Fruit fly (Drosophila melanogaster) whole organism, embryonic: ENCODE measurements around the gene Exn.

Experiments used
- Antp ChIP-seq: fragments of 200-800 bp; sonication (Bioruptor generic); optimal IDR thresholded peaks from 3 replicates; lab custom pipeline; 2016; ENCODE audit warnings: missing biosample characterization, missing genetic modification characterization
- Blimp-1 ChIP-seq: fragments of 200-800 bp; sonication (Bioruptor generic); optimal IDR thresholded peaks from 3 replicates; lab custom pipeline; 2018; ENCODE audit warnings: missing biosample characterization, missing genetic modification characterization, mild to moderate bottlenecking, moderate library complexity, missing genetic modification reagents
- CG1024 ChIP-seq: fragments of 200-800 bp; sonication (Bioruptor generic); IDR thresholded peaks from 2 replicates; pipeline ENCODE4 v1.3.6; 2022; ENCODE audit warnings: missing biosample characterization, missing genetic modification characterization
- CG10274 ChIP-seq: fragments of 200-800 bp; sonication (Bioruptor generic); optimal IDR thresholded peaks from 3 replicates; lab custom pipeline; 2017; ENCODE audit warnings: missing biosample characterization, mild to moderate bottlenecking, missing genetic modification characterization
- CG10321 ChIP-seq: fragments of 200-800 bp; sonication (Bioruptor generic); IDR thresholded peaks from 2 replicates; pipeline ENCODE4 v1.3.6; 2022; ENCODE audit warnings: missing biosample characterization, missing genetic modification characterization
- CG11093 ChIP-seq: fragments of 200-800 bp; sonication (Bioruptor generic); IDR thresholded peaks from 3 replicates; pipeline ENCODE4 v1.3.6; 2022; ENCODE audit warnings: missing biosample characterization, missing genetic modification characterization
- CG12299 ChIP-seq: fragments of 200-800 bp; sonication (Bioruptor generic); optimal IDR thresholded peaks from 2 replicates; lab custom pipeline; 2018; ENCODE audit warnings: missing biosample characterization, mild to moderate bottlenecking, missing genetic modification characterization
- CG12769 ChIP-seq: fragments of 200-800 bp; sonication (Bioruptor generic); optimal IDR thresholded peaks from 2 replicates; lab custom pipeline; 2019; ENCODE audit warnings: missing biosample characterization, mild to moderate bottlenecking, missing genetic modification characterization, moderate library complexity
- CG13296 ChIP-seq: fragments of 200-800 bp; sonication (Bioruptor generic); optimal IDR thresholded peaks from 3 replicates; lab custom pipeline; 2018; ENCODE audit warnings: missing biosample characterization, mild to moderate bottlenecking, missing genetic modification characterization
- CG15601 ChIP-seq: fragments of 200-800 bp; sonication (Bioruptor generic); optimal IDR thresholded peaks from 3 replicates; lab custom pipeline; 2019; ENCODE audit warnings: missing biosample characterization, mild to moderate bottlenecking, missing genetic modification characterization, moderate library complexity
- CG17612 ChIP-seq: fragments of 200-800 bp; sonication (Bioruptor generic); IDR thresholded peaks from 2 replicates; pipeline ENCODE4 v1.3.6; 2022; ENCODE audit warnings: missing biosample characterization, missing genetic modification characterization
- CG34376 ChIP-seq: fragments of 200-800 bp; sonication (Bioruptor generic); optimal IDR thresholded peaks from 2 replicates; lab custom pipeline; 2018; ENCODE audit warnings: missing biosample characterization, mild to moderate bottlenecking, missing genetic modification characterization
- CG4360 ChIP-seq: fragments of 200-800 bp; sonication (Bioruptor generic); IDR thresholded peaks from 2 replicates; pipeline ENCODE4 v1.3.6; 2022; ENCODE audit warnings: missing biosample characterization, missing genetic modification characterization
- CG4730 ChIP-seq: fragments of 200-800 bp; sonication (Bioruptor generic); IDR thresholded peaks from 2 replicates; pipeline ENCODE4 v1.3.6; 2022; ENCODE audit warnings: missing biosample characterization, missing genetic modification characterization
- CG6254 ChIP-seq: fragments of 200-800 bp; sonication (Bioruptor generic); optimal IDR thresholded peaks from 3 replicates; lab custom pipeline; 2017; ENCODE audit warnings: mild to moderate bottlenecking, missing biosample characterization, missing genetic modification reagents, missing genetic modification characterization
- CG7372 ChIP-seq: fragments of 200-800 bp; sonication (Bioruptor generic); IDR thresholded peaks from 2 replicates; pipeline ENCODE4 v1.3.6; 2022; ENCODE audit warnings: missing biosample characterization, missing genetic modification characterization
- CG7556 ChIP-seq: fragments of 200-800 bp; sonication (Bioruptor generic); optimal IDR thresholded peaks from 2 replicates; lab custom pipeline; 2017; ENCODE audit warnings: missing biosample characterization, mild to moderate bottlenecking, missing genetic modification characterization
- CG9215 ChIP-seq: fragments of 200-800 bp; sonication (Bioruptor generic); IDR thresholded peaks from 2 replicates; pipeline ENCODE4 v1.3.6; 2022; ENCODE audit warnings: missing biosample characterization, missing genetic modification characterization
- CG9876 ChIP-seq: fragments of 200-800 bp; sonication (Bioruptor generic); optimal IDR thresholded peaks from 2 replicates; lab custom pipeline; 2016; ENCODE audit warnings: missing biosample characterization, missing genetic modification characterization
- D ChIP-seq, 2 experiments: fragments of 200-800 bp in 1 of 2; fragments of >200 bp in 1 of 2; sonication (Bioruptor generic) in 1 of 2; optimal IDR thresholded peaks; 2 replicates in 1 of 2; 3 replicates in 1 of 2; lab custom pipeline; 2017; ENCODE audit warnings: mild to moderate bottlenecking in 1 of 2, missing biosample characterization in 1 of 2, missing genetic modification characterization in 1 of 2, missing genetic modification reagents in 1 of 2
- Dad ChIP-seq: fragments of 200-800 bp; sonication (Bioruptor generic); optimal IDR thresholded peaks from 3 replicates; lab custom pipeline; 2016; ENCODE audit warnings: missing biosample characterization, missing genetic modification characterization
- Dref ChIP-seq: fragments of 200-800 bp; sonication (Bioruptor generic); IDR thresholded peaks from 2 replicates; pipeline ENCODE4 v1.3.6; 2022; ENCODE audit warnings: missing biosample characterization, missing genetic modification characterization
- Drgx ChIP-seq: fragments of 200-800 bp; sonication (Bioruptor generic); IDR thresholded peaks from 2 replicates; pipeline ENCODE4 v1.3.6; 2022; ENCODE audit warnings: missing biosample characterization, missing genetic modification characterization
- Fer1 ChIP-seq: fragments of 200-800 bp; sonication (Bioruptor generic); optimal IDR thresholded peaks from 2 replicates; lab custom pipeline; 2017; ENCODE audit warnings: missing biosample characterization, mild to moderate bottlenecking, missing genetic modification characterization
- HHEX ChIP-seq: fragments of 200-800 bp; sonication (Bioruptor generic); optimal IDR thresholded peaks from 3 replicates; lab custom pipeline; 2017; ENCODE audit warnings: missing biosample characterization, mild to moderate bottlenecking, missing genetic modification characterization, missing genetic modification reagents
- Oli ChIP-seq: fragments of 200-800 bp; sonication (Bioruptor generic); optimal IDR thresholded peaks from 2 replicates; lab custom pipeline; 2018; ENCODE audit warnings: missing biosample characterization, mild to moderate bottlenecking, missing genetic modification characterization, moderate library complexity
- Optix ChIP-seq: fragments of 200-800 bp; sonication (Bioruptor generic); IDR thresholded peaks from 3 replicates; pipeline ENCODE4 v1.3.6; 2022; ENCODE audit warnings: missing biosample characterization, missing genetic modification characterization
- Scr ChIP-seq: fragments of 200-800 bp; sonication (Bioruptor generic); IDR thresholded peaks from 2 replicates; pipeline ENCODE4 v1.3.6; 2022; ENCODE audit warnings: missing biosample characterization, missing genetic modification characterization; ENCODE audit not compliant: partially characterized antibody
- Tbp ChIP-seq: fragments of >200 bp; optimal IDR thresholded peaks from 2 replicates; lab custom pipeline; 2018; ENCODE audit warnings: missing biosample characterization, missing genetic modification characterization
- Vsx1 ChIP-seq: fragments of 200-800 bp; sonication (Bioruptor generic); optimal IDR thresholded peaks from 2 replicates; lab custom pipeline; 2017; ENCODE audit warnings: missing biosample characterization, mild to moderate bottlenecking, missing genetic modification characterization, missing genetic modification reagents
- ac ChIP-seq: fragments of 200-800 bp; sonication (Bioruptor generic); optimal IDR thresholded peaks from 3 replicates; lab custom pipeline; 2017; ENCODE audit warnings: missing biosample characterization, mild to moderate bottlenecking, missing genetic modification characterization
- ara ChIP-seq: fragments of 200-800 bp; sonication (Bioruptor generic); IDR thresholded peaks from 2 replicates; pipeline ENCODE4 v1.3.6; 2022; ENCODE audit warnings: missing biosample characterization, missing genetic modification characterization
- croc ChIP-seq: fragments of 200-800 bp; sonication (Bioruptor generic); conservative IDR thresholded peaks from 3 replicates; pipeline ENCODE4 v1.3.6; 2022; ENCODE audit warnings: missing biosample characterization, missing genetic modification characterization
- da ChIP-seq: fragments of 200-800 bp; sonication (Bioruptor generic); optimal IDR thresholded peaks from 2 replicates; lab custom pipeline; 2016; ENCODE audit warnings: missing biosample characterization, missing genetic modification characterization
- emc ChIP-seq: fragments of 200-800 bp; sonication (Bioruptor generic); optimal IDR thresholded peaks from 2 replicates; lab custom pipeline; 2016; ENCODE audit warnings: missing biosample characterization, missing genetic modification characterization
- ems ChIP-seq: fragments of 200-800 bp; sonication (Bioruptor generic); optimal IDR thresholded peaks from 3 replicates; lab custom pipeline; 2016; ENCODE audit warnings: missing biosample characterization, missing genetic modification characterization
- eyg ChIP-seq: fragments of 200-800 bp; sonication (Bioruptor generic); optimal IDR thresholded peaks from 3 replicates; lab custom pipeline; 2016; ENCODE audit warnings: missing biosample characterization, missing genetic modification characterization
- fd102C ChIP-seq: fragments of 200-800 bp; sonication (Bioruptor generic); optimal IDR thresholded peaks from 2 replicates; lab custom pipeline; 2018; ENCODE audit warnings: missing biosample characterization, mild to moderate bottlenecking, missing genetic modification characterization, moderate library complexity
- gcm2 ChIP-seq: fragments of 200-800 bp; sonication (Bioruptor generic); optimal IDR thresholded peaks from 2 replicates; lab custom pipeline; 2016; ENCODE audit warnings: missing biosample characterization, missing genetic modification characterization
- grau ChIP-seq: fragments of 200-800 bp; optimal IDR thresholded peaks from 3 replicates; lab custom pipeline; 2019; ENCODE audit warnings: missing biosample characterization, mild to moderate bottlenecking, missing genetic modification characterization, moderate library complexity
- h ChIP-seq: fragments of >200 bp; optimal IDR thresholded peaks from 2 replicates; lab custom pipeline; 2017
- knrl ChIP-seq: fragments of 200-800 bp; sonication (Bioruptor generic); IDR thresholded peaks from 3 replicates; pipeline ENCODE4 v1.3.6; 2022; ENCODE audit warnings: missing biosample characterization, missing genetic modification characterization; ENCODE audit not compliant: partially characterized antibody
- lbe ChIP-seq: fragments of 200-800 bp; sonication (Bioruptor generic); optimal IDR thresholded peaks from 2 replicates; lab custom pipeline; 2016; ENCODE audit warnings: missing biosample characterization, mild to moderate bottlenecking, missing genetic modification characterization
- oc ChIP-seq: fragments of 200-800 bp; sonication (Bioruptor generic); optimal IDR thresholded peaks from 2 replicates; lab custom pipeline; 2018; ENCODE audit warnings: missing biosample characterization, mild to moderate bottlenecking, missing genetic modification characterization, moderate library complexity
- otp ChIP-seq: fragments of 200-800 bp; sonication (Bioruptor generic); IDR thresholded peaks from 3 replicates; pipeline ENCODE4, ENCODE4 v1.3.6; 2022; ENCODE audit warnings: missing biosample characterization, missing genetic modification characterization
- row ChIP-seq: fragments of 200-800 bp; sonication (Bioruptor generic); IDR thresholded peaks from 3 replicates; pipeline ENCODE4 v1.3.6; 2022; ENCODE audit warnings: missing biosample characterization, missing genetic modification characterization
- shn ChIP-seq: fragments of 200-800 bp; sonication (Bioruptor generic); optimal IDR thresholded peaks from 3 replicates; lab custom pipeline; 2016; ENCODE audit warnings: missing biosample characterization, missing genetic modification characterization
- sim ChIP-seq: fragments of 200-800 bp; sonication (Bioruptor generic); IDR thresholded peaks from 2 replicates; pipeline ENCODE4 v1.3.6; 2022; ENCODE audit warnings: missing biosample characterization, missing genetic modification characterization
- sob ChIP-seq: fragments of 200-800 bp; sonication (Bioruptor generic); IDR thresholded peaks from 2 replicates; pipeline ENCODE4 v1.3.6; 2022; ENCODE audit warnings: missing biosample characterization, missing genetic modification characterization
- sug ChIP-seq: fragments of 200-800 bp; optimal IDR thresholded peaks from 2 replicates; lab custom pipeline; 2019; ENCODE audit warnings: missing biosample characterization, mild to moderate bottlenecking, missing genetic modification characterization, moderate library complexity

The Exn gene

dm6 chr3L:17004218-17004759, 34.5 kb downstream of the Exn start:
- TF ChIP-seq CG13296 (GFP tag; lab: Kevin White, UChicago) (peak; percentile 34), row (GFP tag; lab: Robert Waterston, UW) (peak; percentile 83), Tbp (no peak), otp (GFP tag; lab: Robert Waterston, UW) (no peak; the same call in 1 of the 3 replicates), sim (GFP tag; lab: Robert Waterston, UW) (peak; percentile 50; the same call in 1 of the 2 replicates), emc (GFP tag; lab: Kevin White, UChicago) (peak; percentile 90), Drgx (peak; percentile 73), croc (GFP tag; lab: Robert Waterston, UW) (peak; percentile 77), Dref (GFP tag; lab: Robert Waterston, UW) (no peak), Blimp-1 (GFP tag; lab: Kevin White, UChicago) (peak; percentile 80), oc (peak; percentile 50), knrl (no peak), ac (GFP tag; lab: Kevin White, UChicago) (no peak), CG15601 (tag; lab: Kevin White, UChicago) (peak; percentile 54), ems (GFP tag; lab: Kevin White, UChicago) (peak; percentile 89), CG4730 (GFP tag; lab: Robert Waterston, UW) (peak; percentile 83), grau (tag; lab: Kevin White, UChicago) (peak; percentile 91), h (lab: Kevin White, UChicago) (no peak), Fer1 (peak; percentile 87), CG1024 (GFP tag; lab: Robert Waterston, UW) (peak; percentile 58; the same call in 1 of the 2 replicates), sob (GFP tag; lab: Robert Waterston, UW) (peak; percentile 70), eyg (peak; percentile 89), shn (GFP tag; lab: Kevin White, UChicago) (peak; percentile 92), CG9215 (GFP tag; lab: Robert Waterston, UW) (peak; percentile 82), CG10321 (peak; percentile 64; the same call in 1 of the 2 replicates), ara (peak; percentile 31; the same call in 1 of the 2 replicates), Scr (no peak), fd102C (no peak), CG10274 (GFP tag; lab: Kevin White, UChicago) (peak; percentile 82), CG4360 (GFP tag; lab: Robert Waterston, UW) (no peak), Optix (GFP tag; lab: Robert Waterston, UW) (peak; percentile 81), CG7372 (GFP tag; lab: Robert Waterston, UW) (peak; percentile 82), gcm2 (GFP tag; lab: Kevin White, UChicago) (peak; percentile 74), CG34376 (peak; percentile 61), da (peak; percentile 78), lbe (GFP tag; lab: Kevin White, UChicago) (no peak), HHEX (GFP tag; lab: Kevin White, UChicago) (peak; percentile 86), D (optimal IDR thresholded peaks at IDR 0.05; lab: Kevin White, UChicago) (no peak), D (GFP tag; optimal IDR thresholded peaks at IDR 0.05; lab: Kevin White, UChicago) (peak; percentile 78), Dad (peak; percentile 84), sug (tag; lab: Kevin White, UChicago) (peak; percentile 59), CG9876 (GFP tag; lab: Kevin White, UChicago) (peak; percentile 83), CG12299 (tag; lab: Kevin White, UChicago) (peak; percentile 74), CG11093 (GFP tag; lab: Robert Waterston, UW) (peak; percentile 86), CG7556 (peak; percentile 93), Antp (GFP tag; lab: Kevin White, UChicago) (peak; percentile 92), Oli (peak; percentile 93), Vsx1 (GFP tag; lab: Kevin White, UChicago) (peak; percentile 58), CG17612 (GFP tag; lab: Robert Waterston, UW) (0 out of 2 replicates have a peak, but pooled peaks have one; percentile 35), CG12769 (tag; lab: Kevin White, UChicago) (peak; percentile 66), CG6254 (GFP tag; lab: Kevin White, UChicago) (peak; percentile 37)
